Fruit fly (Drosophila melanogaster) whole organism, larva: ENCODE results near the gene TrpRS-m.
A peak's percentile ranks its signal among the peaks of the same experiment; 100 is the strongest.

Experiments
- noc ChIP-seq: fragments of 200-800 bp; sonication (Bioruptor generic); optimal IDR thresholded peaks from 3 replicates; lab custom pipeline; 2019; ENCODE audit warnings: missing biosample characterization, mild to moderate bottlenecking, missing genetic modification characterization, moderate library complexity

Gene TrpRS-m

DNA sequence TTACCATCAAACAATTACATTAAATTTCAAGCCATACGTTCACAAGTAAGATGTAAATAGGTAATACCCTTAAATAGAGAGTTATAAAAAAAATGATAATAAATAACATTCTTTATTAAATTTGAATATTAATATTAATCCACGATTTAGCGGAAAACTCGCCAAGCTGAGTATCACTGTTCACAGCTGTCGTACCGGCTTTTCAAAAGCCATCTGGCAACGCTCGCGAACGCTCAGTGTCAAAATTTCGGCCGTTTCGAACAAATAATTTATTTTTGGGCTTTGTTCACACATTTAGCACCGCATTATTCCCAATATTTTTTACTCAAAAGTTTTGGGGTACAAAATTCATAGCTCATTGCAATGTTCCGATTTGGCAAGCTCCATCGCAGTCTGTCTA, at the start of gene TrpRS-m:
Gene TrpRS-m (plus strand): TSS at position 211 of the 400 bp plus-strand sequence.
- no peak for TF ChIP-seq noc (tag; lab: Kevin White, UChicago)

DNA sequence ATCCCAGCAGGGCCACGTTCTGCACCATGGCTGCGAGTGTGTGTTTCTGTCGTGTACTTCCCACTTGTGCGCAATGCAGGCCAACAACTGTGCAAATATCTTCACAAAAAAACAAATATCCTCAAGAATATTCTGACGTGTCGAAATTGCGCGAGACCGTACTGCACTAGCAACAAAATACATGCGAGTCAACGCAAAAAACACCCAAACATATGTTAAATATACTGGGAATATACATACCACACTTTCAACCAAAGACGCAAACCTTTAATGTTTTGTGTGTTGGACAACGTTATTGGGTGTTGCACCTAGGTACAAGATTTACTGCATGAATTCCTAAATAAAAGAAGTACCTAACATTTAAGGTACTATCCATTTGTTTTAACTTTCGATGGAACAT, 47.4 kb upstream of the TrpRS-m start, which contains the start of gene NUCB1:
Gene NUCB1 (minus strand): TSS at position 173 of the 400 bp plus-strand sequence.
- no peak for TF ChIP-seq noc (tag; lab: Kevin White, UChicago)

- TF ChIP-seq noc (tag; lab: Kevin White, UChicago): no peak
Observed at dm6 chr3L:17804511-17804910, 45.0 kb upstream of the TrpRS-m start, which contains the start of gene ais. TSS of gene ais (minus strand) at chr3L:17804715.

- TF ChIP-seq noc (tag; lab: Kevin White, UChicago): no peak
Observed at dm6 chr3L:17806357-17807025, 43.0 kb upstream of the TrpRS-m start, which contains the start of gene CG32187. TSS of gene CG32187 (minus strand) at chr3L:17806365.

- TF ChIP-seq noc (tag; lab: Kevin White, UChicago): no peak
Observed at dm6 chr3L:17808597-17809213, 40.8 kb upstream of the TrpRS-m start, which contains the start of gene CG32191. TSS of gene CG32191 (minus strand) at chr3L:17809146.

dm6 chr3L:17814036-17814435, 35.5 kb upstream of the TrpRS-m start, which contains the start of gene Cln3:
TSS of gene Cln3 (minus strand) at chr3L:17814119.
- TF ChIP-seq noc (tag; lab: Kevin White, UChicago): peak; percentile 80

DNA sequence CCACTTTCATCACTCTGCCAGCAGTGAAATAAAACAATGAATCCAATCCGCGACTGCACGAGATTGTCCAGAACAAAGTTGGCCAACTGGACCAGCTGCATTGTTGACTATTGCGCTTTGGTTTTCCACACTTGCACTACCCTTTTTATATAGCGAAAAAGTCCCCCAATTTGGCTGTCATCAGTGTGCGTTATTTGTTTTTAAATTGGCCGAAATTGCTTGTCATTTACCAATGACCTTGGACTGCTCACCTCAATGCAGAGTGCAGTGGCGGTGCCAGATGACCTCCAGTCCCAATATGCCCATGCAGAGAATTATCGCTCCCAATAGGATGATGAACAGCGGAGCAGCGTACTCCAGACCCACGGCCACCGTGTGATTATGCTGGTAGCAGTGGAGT, 31.7 kb upstream of the TrpRS-m start, which contains the start of gene Ir75a:
Gene Ir75a (minus strand): TSS at position 101 of the 400 bp plus-strand sequence.
- no peak for TF ChIP-seq noc (tag; lab: Kevin White, UChicago)

DNA sequence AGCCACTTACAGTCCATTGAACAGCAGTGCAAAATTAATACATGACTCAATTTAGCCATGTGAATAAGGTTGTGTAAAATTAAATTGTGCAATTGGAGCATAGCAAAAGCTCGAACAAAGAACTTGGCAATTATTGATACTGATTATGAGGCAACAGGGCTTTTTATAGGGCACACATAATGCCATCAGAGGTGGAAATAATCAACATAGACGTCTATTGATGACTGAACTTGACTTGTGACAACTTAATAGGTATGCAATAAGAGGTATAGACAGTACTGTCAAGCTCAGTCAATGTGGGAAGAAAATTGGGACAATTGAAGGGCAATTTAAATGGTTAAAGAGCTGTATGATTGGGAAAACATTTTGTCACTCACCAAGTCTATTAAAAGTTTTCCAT, 29.4 kb upstream of the TrpRS-m start, which contains the start of gene Ir75b:
Gene Ir75b (minus strand): TSS at position 101 of the 400 bp plus-strand sequence.
- TF ChIP-seq noc (tag; lab: Kevin White, UChicago): no peak

DNA sequence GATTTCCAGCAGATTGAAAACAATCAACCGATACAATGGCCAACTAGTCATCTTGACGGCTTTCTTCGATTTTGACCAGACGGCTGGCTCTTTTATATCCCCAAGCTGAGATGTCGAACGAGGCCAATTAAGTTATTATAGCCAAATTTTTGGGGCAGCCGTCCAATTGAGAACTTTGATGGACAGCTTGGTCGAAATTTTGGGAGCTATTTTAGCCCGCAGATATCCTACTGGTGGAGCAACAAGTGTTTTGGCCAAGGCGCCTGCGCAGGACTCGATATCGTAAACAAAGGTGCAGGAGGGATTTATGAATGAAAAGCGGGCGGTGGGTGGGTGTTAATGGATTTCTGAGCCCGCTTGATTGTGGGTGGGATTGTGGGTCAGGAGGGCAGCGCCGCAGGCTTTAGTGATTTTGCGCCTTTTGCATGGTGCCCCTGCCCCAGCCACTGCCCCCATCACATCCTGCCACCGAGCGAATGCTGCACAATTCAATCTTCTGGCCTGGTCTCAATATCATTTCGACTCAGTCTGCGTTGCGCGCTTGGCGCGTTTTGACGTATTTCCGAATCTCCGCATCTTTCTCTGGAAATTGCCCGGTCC, 26.6 kb upstream of the TrpRS-m start, which contains the start of the genes Ir75c and Grd:
Gene Ir75c (minus strand): TSS at position 51 of the 600 bp plus-strand sequence.
Gene Grd (plus strand): TSS at position 550 of the 600 bp plus-strand sequence.
- no peak for TF ChIP-seq noc (tag; lab: Kevin White, UChicago)

dm6 chr3L:17833525-17833924, 16.0 kb upstream of the TrpRS-m start, which contains the start of gene CG32188:
TSS of gene CG32188 (minus strand) at chr3L:17833625.
- no peak for TF ChIP-seq noc (tag; lab: Kevin White, UChicago)

- TF ChIP-seq noc (tag; lab: Kevin White, UChicago): no peak
Observed at dm6 chr3L:17835074-17835473, 14.5 kb upstream of the TrpRS-m start, which contains the start of gene CG32189. TSS of gene CG32189 (minus strand) at chr3L:17835174.

DNA sequence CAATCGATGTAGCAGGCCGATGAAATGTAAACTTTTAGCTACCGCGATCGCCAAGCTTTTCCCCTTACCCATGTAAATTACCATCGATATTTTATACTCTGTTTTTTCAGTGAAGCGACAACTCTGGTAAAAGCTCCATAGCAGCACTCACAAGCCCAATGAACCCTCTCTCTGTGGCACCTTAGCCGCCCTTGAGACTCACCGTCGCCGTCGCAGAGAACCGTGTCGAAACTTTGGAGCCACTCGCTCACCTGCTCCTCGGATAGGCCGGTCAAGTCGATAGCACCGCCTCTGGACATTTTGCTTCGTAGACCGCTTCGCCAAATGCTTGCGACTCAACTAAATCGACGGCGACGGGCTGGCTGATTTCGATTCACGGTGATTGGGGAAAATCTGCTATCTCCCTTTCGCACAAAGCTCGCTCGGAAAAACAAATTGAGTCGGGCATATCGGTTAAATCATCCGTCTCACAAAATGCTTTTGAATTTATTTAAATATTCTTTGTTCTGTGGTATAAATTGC, 8.4 kb upstream of the TrpRS-m start, which contains the start of gene CG5577:
Gene CG5577 (minus strand): TSS at position 343 of the 522 bp plus-strand sequence.
- TF ChIP-seq noc (tag; lab: Kevin White, UChicago): peak; percentile 60

DNA sequence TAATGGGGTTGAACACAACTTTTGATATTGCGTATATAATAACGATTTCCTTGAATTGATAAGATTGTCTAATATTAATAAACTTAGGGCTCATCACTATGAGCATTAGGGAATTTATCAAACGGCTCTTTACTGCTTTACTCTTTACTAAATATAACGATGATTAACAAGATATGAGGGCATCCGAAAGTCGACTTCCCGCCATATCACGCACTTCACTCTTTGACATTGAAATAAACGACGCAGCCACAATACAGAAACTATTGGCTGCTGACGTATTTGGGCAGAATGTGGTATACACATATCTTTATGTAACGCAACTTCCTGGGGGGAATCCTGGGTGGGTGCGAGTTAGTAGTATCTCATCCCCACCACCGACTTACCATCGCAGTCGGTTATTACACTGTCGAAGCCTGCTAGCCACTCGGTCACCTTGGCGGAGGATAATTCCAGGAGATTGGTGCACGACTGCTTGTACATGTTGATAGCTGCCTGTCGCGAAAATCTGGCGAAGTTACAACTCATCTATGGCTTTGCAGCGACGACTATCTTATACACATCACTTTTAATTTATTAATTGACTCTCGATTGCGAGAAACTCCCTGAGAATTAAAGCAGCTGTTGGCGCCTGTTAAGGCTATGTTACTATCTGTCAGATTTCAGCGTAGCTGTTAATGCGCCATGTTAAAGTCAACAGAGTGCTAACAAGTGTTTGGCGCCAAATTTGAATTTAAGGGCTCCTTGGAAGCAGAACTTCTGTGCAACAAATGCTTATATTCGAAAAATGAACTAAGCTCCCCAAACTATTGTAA, 6.4 kb upstream of the TrpRS-m start, which contains the start of gene CG5567:
Gene CG5567 (minus strand): TSS at position 653 of the 812 bp plus-strand sequence.
- TF ChIP-seq noc (tag; lab: Kevin White, UChicago): no peak
